Worm (Caenorhabditis elegans) whole organism, early embryonic: Measurements from ENCODE around the gene F19B6.3.
"Not testable (repeated sequence)": the region's sequence is repeated elsewhere in the genome, so short reads cannot be mapped to it uniquely, and the experiment has no call there.

ENCODE experiments used
- B0310.2 ChIP-seq: sonication (generic microtip); optimal IDR thresholded peaks from 2 replicates; lab custom pipeline; 2016; ENCODE audit warnings: mild to moderate bottlenecking, missing genetic modification characterization, missing compliant biosample characterization
- F13C5.2 ChIP-seq: sonication (generic microtip); optimal IDR thresholded peaks from 2 replicates; lab custom pipeline; 2017; ENCODE audit warnings: mild to moderate bottlenecking, missing genetic modification characterization, inconsistent platforms, missing compliant biosample characterization
- aly-1 ChIP-seq: sonication (generic microtip); optimal IDR thresholded peaks from 2 replicates; lab custom pipeline; 2016; ENCODE audit warnings: missing genetic modification characterization, missing compliant biosample characterization
- ama-1 ChIP-seq: fragments of 150-350 bp; optimal IDR thresholded peaks from 2 replicates; lab custom pipeline; 2014
- ceh-13 ChIP-seq: fragments of 200-800 bp; sonication (Bioruptor generic); optimal IDR thresholded peaks from 2 replicates; lab custom pipeline; 2018; ENCODE audit warnings: mild to moderate bottlenecking, missing genetic modification characterization, missing compliant biosample characterization
- ceh-36 ChIP-seq: sonication (generic microtip); optimal IDR thresholded peaks from 2 replicates; lab custom pipeline; 2016; ENCODE audit warnings: missing genetic modification characterization, inconsistent platforms, missing compliant biosample characterization
- ets-7 ChIP-seq: sonication (generic microtip); optimal IDR thresholded peaks from 2 replicates; lab custom pipeline; 2016; ENCODE audit warnings: missing genotype, missing genetic modification characterization, missing compliant biosample characterization
- flt-1 ChIP-seq: fragments of 200-800 bp; sonication (Bioruptor generic); IDR thresholded peaks from 2 replicates; pipeline ENCODE4 v1.3.6; 2022; ENCODE audit warnings: missing genetic modification characterization, missing compliant biosample characterization
- hmbx-1 ChIP-seq: sonication (generic microtip); optimal IDR thresholded peaks from 2 replicates; lab custom pipeline; 2016; ENCODE audit warnings: mild to moderate bottlenecking, missing genetic modification characterization, missing compliant biosample characterization
- hmg-4 ChIP-seq: fragments of 200-800 bp; sonication (Bioruptor generic); optimal IDR thresholded peaks from 2 replicates; lab custom pipeline; 2018; ENCODE audit warnings: mild to moderate bottlenecking, missing genetic modification characterization, missing compliant biosample characterization
- hnd-1 ChIP-seq: sonication (generic microtip); optimal IDR thresholded peaks from 2 replicates; lab custom pipeline; 2016; ENCODE audit warnings: missing genetic modification characterization, missing compliant biosample characterization
- pes-1 ChIP-seq: fragments of 200-800 bp; sonication (Bioruptor generic); IDR thresholded peaks from 2 replicates; pipeline ENCODE4 v1.3.6; 2022; ENCODE audit warnings: missing genetic modification reagents, missing genetic modification characterization, missing compliant biosample characterization
- scrt-1 ChIP-seq: fragments of 200-800 bp; sonication (Bioruptor generic); IDR thresholded peaks from 2 replicates; pipeline ENCODE4 v1.3.6; 2022; ENCODE audit warnings: missing genetic modification characterization, missing compliant biosample characterization
- sea-1 ChIP-seq: fragments of 200-800 bp; sonication (Bioruptor generic); conservative IDR thresholded peaks from 2 replicates; pipeline ENCODE4 v1.3.6; 2022; ENCODE audit warnings: missing genetic modification characterization, missing compliant biosample characterization
- tbx-11 ChIP-seq: fragments of 200-800 bp; sonication (Bioruptor generic); IDR thresholded peaks from 2 replicates; pipeline ENCODE4 v1.3.6; 2022; ENCODE audit warnings: missing genetic modification characterization, missing compliant biosample characterization
- tbx-37 ChIP-seq: fragments of 200-800 bp; sonication (Bioruptor generic); conservative IDR thresholded peaks from 2 replicates; pipeline ENCODE4 v1.3.6; 2022; ENCODE audit warnings: missing genetic modification reagents, missing genetic modification characterization, missing compliant biosample characterization
- tra-4 ChIP-seq: sonication (generic microtip); optimal IDR thresholded peaks from 2 replicates; lab custom pipeline; 2017; ENCODE audit warnings: missing genetic modification characterization, missing compliant biosample characterization

Gene F19B6.3

ce11 chrIV:12326932-12327331 is at the start of gene F19B6.3:
F19B6.3 (plus strand) TSS chrIV:12327232.
- not testable (repeated sequence) for TF ChIP-seq ceh-13; B0310.2 (tag; lab: Kevin White, UChicago); tra-4 (tag; lab: Kevin White, UChicago)

DNA sequence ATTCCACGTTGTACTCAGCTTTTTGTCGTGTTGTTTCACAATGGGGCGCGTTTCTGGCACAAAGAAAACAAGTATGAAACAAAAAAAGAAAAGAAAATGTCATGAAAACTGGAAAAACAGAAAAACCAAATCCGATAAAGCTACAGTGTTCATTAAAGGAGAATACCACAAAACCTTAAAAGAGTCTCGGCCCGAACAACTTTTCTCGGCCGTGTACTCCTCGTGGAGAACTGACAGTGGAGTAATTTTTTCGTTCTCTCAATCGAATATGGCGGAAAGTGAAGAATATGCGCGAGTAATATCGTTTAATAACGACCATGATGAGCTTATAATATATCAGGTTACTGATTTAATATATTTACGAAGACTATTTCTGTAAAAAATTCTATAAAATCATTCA is 48.5 kb upstream of the F19B6.3 start, which contains the start of the genes tag-335 and vkmt-1:
TSS of gene tag-335 (minus strand) at position 88 of the 400 bp plus-strand sequence.
TSS of gene vkmt-1 (plus strand) at position 219 of the 400 bp plus-strand sequence.
- no peak for TF ChIP-seq ceh-36 (tag; lab: Kevin White, UChicago)
- TF ChIP-seq flt-1 = no peak
- TF ChIP-seq tbx-37 (GFP tag; lab: Robert Waterston, UW) = no peak
- TF ChIP-seq tra-4 (tag; lab: Kevin White, UChicago) = no peak
- no peak for TF ChIP-seq tbx-11 (GFP tag; lab: Robert Waterston, UW)
- no peak for TF ChIP-seq sea-1 (GFP tag; lab: Robert Waterston, UW)
- TF ChIP-seq B0310.2 (tag; lab: Kevin White, UChicago) = no peak
- no peak for TF ChIP-seq pes-1 (GFP tag; lab: Robert Waterston, UW)
- no peak for TF ChIP-seq scrt-1
- no peak for TF ChIP-seq hmg-4 (GFP tag; lab: Kevin White, UChicago)
- TF ChIP-seq hnd-1 (tag; lab: Kevin White, UChicago) = no peak
- TF ChIP-seq F13C5.2 (tag; lab: Kevin White, UChicago) = no peak

ce11 chrIV:12279340-12279739 is 47.7 kb upstream of the F19B6.3 start, which contains the start of gene ltah-1.1:
ltah-1.1 (plus strand) TSS chrIV:12279622.
- TF ChIP-seq pes-1 (GFP tag; lab: Robert Waterston, UW) = no peak
- TF ChIP-seq flt-1 = no peak
- TF ChIP-seq hmg-4 (GFP tag; lab: Kevin White, UChicago) = no peak
- no peak for TF ChIP-seq ceh-13
- TF ChIP-seq ets-7 = no peak
- no peak for TF ChIP-seq hmbx-1 (tag; lab: Kevin White, UChicago)
- no peak for TF ChIP-seq tbx-37 (GFP tag; lab: Robert Waterston, UW)
- no peak for TF ChIP-seq F13C5.2 (tag; lab: Kevin White, UChicago)
- no peak for TF ChIP-seq tbx-11 (GFP tag; lab: Robert Waterston, UW)
- TF ChIP-seq tra-4 (tag; lab: Kevin White, UChicago) = no peak
- no peak for TF ChIP-seq hnd-1 (tag; lab: Kevin White, UChicago)
- TF ChIP-seq scrt-1 = no peak
- no peak for TF ChIP-seq sea-1 (GFP tag; lab: Robert Waterston, UW)
- TF ChIP-seq B0310.2 (tag; lab: Kevin White, UChicago) = no peak
- no peak for TF ChIP-seq ceh-36 (tag; lab: Kevin White, UChicago)
- TF ChIP-seq ama-1 (lab: Kevin White, UChicago) = no peak
- no peak for TF ChIP-seq aly-1 (tag; lab: Kevin White, UChicago)

ce11 chrIV:12282157-12282789 is 44.8 kb upstream of the F19B6.3 start, which contains the start of the genes C42C1.12 and C42C1.19:
C42C1.12 (minus strand) TSS chrIV:12282207.
C42C1.19 (plus strand) TSS chrIV:12282739.
- TF ChIP-seq flt-1 (no peak), sea-1 (GFP tag; lab: Robert Waterston, UW) (no peak), hnd-1 (tag; lab: Kevin White, UChicago) (no peak), ama-1 (lab: Kevin White, UChicago) (no peak), aly-1 (tag; lab: Kevin White, UChicago) (no peak), tbx-11 (GFP tag; lab: Robert Waterston, UW) (no peak), hmbx-1 (tag; lab: Kevin White, UChicago) (no peak), F13C5.2 (tag; lab: Kevin White, UChicago) (no peak), tra-4 (tag; lab: Kevin White, UChicago) (no peak)

DNA sequence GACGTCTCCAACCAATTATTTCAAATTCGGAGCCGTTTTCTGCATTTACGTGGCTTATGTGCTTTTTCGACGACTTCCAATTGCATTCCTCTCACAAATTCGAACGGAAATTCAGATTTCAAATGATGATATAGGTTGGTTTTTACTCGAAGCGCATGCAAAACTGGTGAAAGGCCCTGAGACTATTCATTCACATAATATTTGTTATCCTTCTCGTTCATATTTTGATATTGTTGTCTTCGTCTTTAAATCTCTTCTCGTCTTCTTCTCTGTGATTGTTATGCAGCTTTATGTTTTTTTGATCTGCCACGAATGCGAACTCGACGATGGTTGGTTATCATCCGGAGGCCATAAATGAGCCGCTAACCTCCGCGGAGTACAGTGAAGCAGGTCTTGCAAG is 44.2 kb upstream of the F19B6.3 start, which contains the start of gene hpo-12:
TSS of gene hpo-12 (plus strand) at position 301 of the 400 bp plus-strand sequence.
- TF ChIP-seq ceh-36 (tag; lab: Kevin White, UChicago) (no peak), tra-4 (tag; lab: Kevin White, UChicago) (no peak), ceh-13 (no peak), ets-7 (no peak), B0310.2 (tag; lab: Kevin White, UChicago) (no peak), sea-1 (GFP tag; lab: Robert Waterston, UW) (no peak), hmg-4 (GFP tag; lab: Kevin White, UChicago) (no peak), hnd-1 (tag; lab: Kevin White, UChicago) (no peak), aly-1 (tag; lab: Kevin White, UChicago) (no peak), F13C5.2 (tag; lab: Kevin White, UChicago) (no peak)

DNA sequence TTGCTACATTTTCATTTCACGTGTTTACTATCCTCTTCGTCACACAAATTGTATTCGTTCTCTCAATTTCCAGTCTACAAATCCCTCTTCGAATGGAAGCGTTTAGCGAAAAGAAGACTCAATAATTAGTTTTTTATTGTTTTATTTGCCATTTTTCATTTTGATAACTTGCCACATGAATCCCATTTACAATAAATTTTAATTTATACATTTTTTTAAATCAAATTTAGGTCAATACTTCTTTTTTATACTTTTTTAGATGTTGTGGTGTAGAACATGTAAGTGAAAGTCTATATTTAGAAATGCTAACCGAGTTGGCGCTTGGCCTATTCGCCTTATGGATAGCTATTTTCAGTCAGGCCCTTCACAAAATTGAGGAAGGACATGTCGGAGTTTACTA is 39.4 kb upstream of the F19B6.3 start, which contains the start of gene erl-1:
TSS of gene erl-1 (plus strand) at position 301 of the 400 bp plus-strand sequence.
- TF ChIP-seq pes-1 (GFP tag; lab: Robert Waterston, UW) = no peak
- TF ChIP-seq tbx-11 (GFP tag; lab: Robert Waterston, UW) = no peak
- no peak for TF ChIP-seq ets-7
- TF ChIP-seq ama-1 (lab: Kevin White, UChicago) = no peak
- no peak for TF ChIP-seq sea-1 (GFP tag; lab: Robert Waterston, UW)
- TF ChIP-seq hmbx-1 (tag; lab: Kevin White, UChicago) = no peak
- TF ChIP-seq ceh-36 (tag; lab: Kevin White, UChicago) = no peak
- no peak for TF ChIP-seq ceh-13
- no peak for TF ChIP-seq F13C5.2 (tag; lab: Kevin White, UChicago)
- no peak for TF ChIP-seq flt-1
- no peak for TF ChIP-seq hmg-4 (GFP tag; lab: Kevin White, UChicago)
- no peak for TF ChIP-seq scrt-1
- TF ChIP-seq B0310.2 (tag; lab: Kevin White, UChicago) = no peak
- no peak for TF ChIP-seq tra-4 (tag; lab: Kevin White, UChicago)
- no peak for TF ChIP-seq tbx-37 (GFP tag; lab: Robert Waterston, UW)
- TF ChIP-seq hnd-1 (tag; lab: Kevin White, UChicago) = no peak
- no peak for TF ChIP-seq aly-1 (tag; lab: Kevin White, UChicago)

DNA sequence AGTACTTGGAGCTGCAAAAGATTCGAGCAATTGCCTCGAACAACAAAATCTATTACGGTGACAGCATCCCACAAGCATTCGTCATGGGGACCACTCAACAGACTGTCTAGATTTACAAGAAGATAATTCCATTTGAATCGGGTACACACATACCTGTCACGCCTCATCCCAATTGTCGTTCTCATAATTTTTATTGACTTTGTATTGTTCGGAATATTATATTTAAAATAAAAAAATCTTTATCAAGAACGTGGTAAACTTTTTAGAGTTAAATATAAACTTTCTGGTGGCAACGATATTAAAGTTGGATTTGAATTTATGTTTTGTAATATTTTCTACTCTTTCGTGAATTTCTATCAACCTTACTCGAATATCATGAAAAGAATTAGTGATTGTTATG is 37.9 kb upstream of the F19B6.3 start, which contains the start of gene C42C1.9:
TSS of gene C42C1.9 (plus strand) at position 301 of the 400 bp plus-strand sequence.
- TF ChIP-seq hmbx-1 (tag; lab: Kevin White, UChicago) = no peak
- TF ChIP-seq ets-7 = no peak
- no peak for TF ChIP-seq tbx-11 (GFP tag; lab: Robert Waterston, UW)
- TF ChIP-seq tra-4 (tag; lab: Kevin White, UChicago) = no peak
- TF ChIP-seq sea-1 (GFP tag; lab: Robert Waterston, UW) = no peak
- no peak for TF ChIP-seq ceh-13
- no peak for TF ChIP-seq aly-1 (tag; lab: Kevin White, UChicago)
- no peak for TF ChIP-seq tbx-37 (GFP tag; lab: Robert Waterston, UW)
- TF ChIP-seq pes-1 (GFP tag; lab: Robert Waterston, UW) = no peak
